Fruit fly (Drosophila melanogaster): ENCODE data around the gene CG5131.

Gene CG5131

DNA sequence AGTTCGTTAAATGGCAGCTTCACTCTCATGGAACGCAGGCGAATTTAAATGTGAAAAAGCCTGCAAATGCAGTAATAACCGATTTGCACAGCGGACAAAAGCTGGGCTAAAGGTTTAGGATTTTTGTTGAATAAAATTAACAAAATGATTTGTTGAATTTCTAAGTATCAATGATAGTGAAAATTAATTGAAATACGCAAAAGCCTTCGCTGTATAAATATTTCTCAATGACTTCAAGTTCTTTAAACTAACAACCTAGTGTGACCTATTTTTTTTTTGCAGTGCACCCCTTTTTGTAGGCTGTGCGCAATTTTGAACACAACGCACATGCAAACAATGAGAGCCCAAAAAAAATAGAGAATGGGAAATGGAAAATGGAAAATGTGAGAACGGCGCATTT lies 17.4 kb upstream of the CG5131 start:
- TF ChIP-seq CG34406 (GFP tag; optimal IDR thresholded peaks at IDR 0.05) = no peak
- peak; percentile 7 for TF ChIP-seq lz (GFP tag; optimal IDR thresholded peaks at IDR 0.05)
- TF ChIP-seq dac (GFP tag; optimal IDR thresholded peaks at IDR 0.05) = no peak
- TF ChIP-seq Gug (GFP tag; IDR thresholded peaks at IDR 0.05) = peak; percentile 39
- TF ChIP-seq CG8319 (GFP tag; optimal IDR thresholded peaks at IDR 0.05) = no peak
- no peak for TF ChIP-seq Met (GFP tag; optimal IDR thresholded peaks at IDR 0.05)
- peak; percentile 34 for TF ChIP-seq achi (GFP tag; optimal IDR thresholded peaks at IDR 0.05)
- no peak for TF ChIP-seq CG9139 (GFP tag; optimal IDR thresholded peaks at IDR 0.05)
- TF ChIP-seq Hr39 (GFP tag; optimal IDR thresholded peaks at IDR 0.05) = no peak
- no peak for TF ChIP-seq Ets21C (GFP tag; optimal IDR thresholded peaks at IDR 0.05)
- TF ChIP-seq CG7368 (GFP tag; optimal IDR thresholded peaks at IDR 0.05) = no peak
- peak; percentile 49 for TF ChIP-seq pdm3 (GFP tag; optimal IDR thresholded peaks at IDR 0.05)
- TF ChIP-seq Blimp-1 (GFP tag; optimal IDR thresholded peaks at IDR 0.05) = no peak
- TF ChIP-seq CG6854 (GFP tag; optimal IDR thresholded peaks at IDR 0.05) = no peak
- no peak for TF ChIP-seq CG6808 (GFP tag; optimal IDR thresholded peaks at IDR 0.05)
- TF ChIP-seq CG6792 (GFP tag; optimal IDR thresholded peaks at IDR 0.05) = peak; percentile 30
- peak; percentile 58 for TF ChIP-seq Hr4 (GFP tag; optimal IDR thresholded peaks at IDR 0.05)
- TF ChIP-seq CG31627 (GFP tag; optimal IDR thresholded peaks at IDR 0.05) = peak; percentile 17
- TF ChIP-seq cyc (GFP tag; optimal IDR thresholded peaks at IDR 0.05) = no peak
- peak; percentile 58 for TF ChIP-seq eg (GFP tag; IDR thresholded peaks at IDR 0.05)
- no peak for TF ChIP-seq Hr38 (GFP tag; optimal IDR thresholded peaks at IDR 0.05)
- TF ChIP-seq fd59A (GFP tag; optimal IDR thresholded peaks at IDR 0.05) = no peak
- peak; percentile 2 for TF ChIP-seq CG3919 (GFP tag; optimal IDR thresholded peaks at IDR 0.05)
- TF ChIP-seq salr (GFP tag; optimal IDR thresholded peaks at IDR 0.05) = no peak
- peak; percentile 6 for TF ChIP-seq Ets96B (tag; optimal IDR thresholded peaks at IDR 0.05)
- TF ChIP-seq Sox102F (GFP tag; optimal IDR thresholded peaks at IDR 0.05) = no peak
- TF ChIP-seq CG16779 (tag; optimal IDR thresholded peaks at IDR 0.05) = no peak
- TF ChIP-seq CG11762 (GFP tag; optimal IDR thresholded peaks at IDR 0.05; ENCODE audit: insufficient read depth) = no peak
- no peak for TF ChIP-seq svp (GFP tag)
- TF ChIP-seq fd85E (GFP tag; optimal IDR thresholded peaks at IDR 0.05) = no peak
- peak; percentile 63 for TF ChIP-seq Lpt (GFP tag; optimal IDR thresholded peaks at IDR 0.05)
- peak; percentile 49 for TF ChIP-seq Eip75B (GFP tag; optimal IDR thresholded peaks at IDR 0.05)
- no peak for TF ChIP-seq Sox15 (GFP tag; optimal IDR thresholded peaks at IDR 0.05)
- no peak for TF ChIP-seq Smox (GFP tag; optimal IDR thresholded peaks at IDR 0.05)
- peak; percentile 46 for TF ChIP-seq Sox14 (GFP tag; optimal IDR thresholded peaks at IDR 0.05)
- peak; percentile 84 for TF ChIP-seq Eip78C (GFP tag)
- no peak for TF ChIP-seq fkh (GFP tag; optimal IDR thresholded peaks at IDR 0.05)
- peak; percentile 75 for TF ChIP-seq CG15336 (GFP tag; IDR thresholded peaks at IDR 0.05)
- TF ChIP-seq Eip93F (GFP tag; optimal IDR thresholded peaks at IDR 0.05) = no peak
- TF ChIP-seq dsx (GFP tag; optimal IDR thresholded peaks at IDR 0.05; ENCODE audit: poor library complexity, severe bottlenecking) = no peak
- peak; percentile 12 for TF ChIP-seq CG10669 (GFP tag; optimal IDR thresholded peaks at IDR 0.05)
- TF ChIP-seq esn (GFP tag; optimal IDR thresholded peaks at IDR 0.05) = peak; percentile 26
- peak; percentile 61 for TF ChIP-seq acj6 (GFP tag; optimal IDR thresholded peaks at IDR 0.05)
- peak; percentile 46 for TF ChIP-seq OdsH (GFP tag; optimal IDR thresholded peaks at IDR 0.05)
- peak; percentile 42; the same call in 1 of the 3 replicates for TF ChIP-seq CG6163 (GFP tag; IDR thresholded peaks at IDR 0.05)
- peak; percentile 24 for TF ChIP-seq CG8632 (GFP tag; optimal IDR thresholded peaks at IDR 0.05)
- TF ChIP-seq topi (GFP tag; optimal IDR thresholded peaks at IDR 0.05) = no peak
- TF ChIP-seq vri (GFP tag; optimal IDR thresholded peaks at IDR 0.05) = no peak
- TF ChIP-seq ss (GFP tag; optimal IDR thresholded peaks at IDR 0.05) = no peak
- peak; percentile 65 for TF ChIP-seq CG32006 (GFP tag; optimal IDR thresholded peaks at IDR 0.05)
- no peak for TF ChIP-seq CG1621 (tag; optimal IDR thresholded peaks at IDR 0.05)
- TF ChIP-seq spab (GFP tag; optimal IDR thresholded peaks at IDR 0.05) = no peak
- no peak for TF ChIP-seq CG3032 (tag; optimal IDR thresholded peaks at IDR 0.05)

Data from whole organism, prepupa.